Fruit fly (Drosophila melanogaster) whole organism, prepupa: ENCODE data around the gene hdm.

ENCODE experiments used
- Blimp-1 ChIP-seq: fragments of 200-800 bp; sonication (Bioruptor generic); optimal IDR thresholded peaks from 3 replicates; lab custom pipeline; 2017; ENCODE audit warnings: missing biosample characterization, missing genetic modification characterization, mild to moderate bottlenecking, moderate library complexity, missing genetic modification reagents
- CG11294 ChIP-seq: fragments of 200-800 bp; sonication (Bioruptor generic); IDR thresholded peaks from 2 replicates; pipeline ENCODE4 v1.3.6; 2022; ENCODE audit warnings: missing biosample characterization, missing genetic modification characterization
- CG15336 ChIP-seq: fragments of 200-800 bp; sonication (Bioruptor generic); IDR thresholded peaks from 2 replicates; pipeline ENCODE4 v1.3.6; 2022; ENCODE audit warnings: missing biosample characterization, missing genetic modification characterization
- CG3032 ChIP-seq: fragments of 200-800 bp; optimal IDR thresholded peaks from 2 replicates; lab custom pipeline; 2019; ENCODE audit warnings: missing biosample characterization, mild to moderate bottlenecking, missing genetic modification characterization, moderate library complexity
- CG32006 ChIP-seq: fragments of 200-800 bp; sonication (Bioruptor generic); optimal IDR thresholded peaks from 3 replicates; lab custom pipeline; 2017; ENCODE audit warnings: missing biosample characterization, mild to moderate bottlenecking, missing genetic modification characterization
- CG34406 ChIP-seq: fragments of 200-800 bp; sonication (Bioruptor generic); optimal IDR thresholded peaks from 3 replicates; lab custom pipeline; 2016; ENCODE audit warnings: missing biosample characterization, missing genetic modification characterization
- CG4318 ChIP-seq: fragments of 200-800 bp; sonication (Bioruptor generic); optimal IDR thresholded peaks from 3 replicates; lab custom pipeline; 2017; ENCODE audit warnings: missing biosample characterization, mild to moderate bottlenecking, missing genetic modification characterization
- CG6163 ChIP-seq: fragments of 200-800 bp; sonication (Bioruptor generic); IDR thresholded peaks from 3 replicates; pipeline ENCODE4 v1.3.6; 2022; ENCODE audit warnings: missing biosample characterization, missing genetic modification characterization
- CG7368 ChIP-seq: fragments of 200-800 bp; sonication (Bioruptor generic); optimal IDR thresholded peaks from 3 replicates; lab custom pipeline; 2016; ENCODE audit warnings: missing biosample characterization, missing genetic modification characterization
- CG8119 ChIP-seq: fragments of 200-800 bp; sonication (Bioruptor generic); IDR thresholded peaks from 3 replicates; pipeline ENCODE4 v1.3.6; 2022; ENCODE audit warnings: missing biosample characterization, missing genetic modification characterization
- CG8632 ChIP-seq: fragments of 200-800 bp; sonication (Bioruptor generic); optimal IDR thresholded peaks from 3 replicates; lab custom pipeline; 2016; ENCODE audit warnings: missing biosample characterization, missing genetic modification characterization
- CG9139 ChIP-seq: fragments of 200-800 bp; sonication (Bioruptor generic); optimal IDR thresholded peaks from 3 replicates; lab custom pipeline; 2017; ENCODE audit warnings: missing biosample characterization, mild to moderate bottlenecking, missing genetic modification characterization
- Eip75B ChIP-seq: fragments of 200-800 bp; sonication (Bioruptor generic); optimal IDR thresholded peaks from 3 replicates; lab custom pipeline; 2016; ENCODE audit warnings: missing biosample characterization, missing genetic modification characterization
- Eip78C ChIP-seq: fragments of 200-800 bp; sonication (Bioruptor generic); peaks from one replicate; lab custom pipeline; 2016; ENCODE audit warnings: missing biosample characterization, missing genetic modification characterization
- Eip93F ChIP-seq: fragments of 200-800 bp; sonication (Bioruptor generic); optimal IDR thresholded peaks from 2 replicates; lab custom pipeline; 2016; ENCODE audit warnings: missing biosample characterization, mild to moderate bottlenecking, missing genetic modification characterization
- Ets21C ChIP-seq: fragments of 200-800 bp; sonication (Bioruptor generic); optimal IDR thresholded peaks from 3 replicates; lab custom pipeline; 2016; ENCODE audit warnings: missing biosample characterization, missing genetic modification characterization
- Gug ChIP-seq: fragments of 200-800 bp; sonication (Bioruptor generic); IDR thresholded peaks from 2 replicates; pipeline ENCODE4 v1.3.6; 2022; ENCODE audit warnings: missing biosample characterization, missing genetic modification characterization
- Hr38 ChIP-seq: sonication (Bioruptor generic); optimal IDR thresholded peaks from 2 replicates; lab custom pipeline; 2016; ENCODE audit warnings: missing biosample characterization, missing genetic modification characterization
- Lpt ChIP-seq: fragments of 200-800 bp; sonication (Bioruptor generic); optimal IDR thresholded peaks from 3 replicates; lab custom pipeline; 2016; ENCODE audit warnings: missing biosample characterization, missing genetic modification characterization
- Met ChIP-seq: fragments of 200-800 bp; sonication (Bioruptor generic); optimal IDR thresholded peaks from 3 replicates; lab custom pipeline; 2016; ENCODE audit warnings: missing biosample characterization, missing genetic modification characterization
- OdsH ChIP-seq: fragments of 200-800 bp; sonication (Bioruptor generic); optimal IDR thresholded peaks from 3 replicates; lab custom pipeline; 2016; ENCODE audit warnings: missing biosample characterization, missing genetic modification characterization
- Smox ChIP-seq: fragments of 200-800 bp; sonication (Bioruptor generic); optimal IDR thresholded peaks from 3 replicates; lab custom pipeline; 2016; ENCODE audit warnings: missing biosample characterization, missing genetic modification characterization
- Sox102F ChIP-seq: fragments of 200-800 bp; sonication (Bioruptor generic); optimal IDR thresholded peaks from 2 replicates; lab custom pipeline; 2016; ENCODE audit warnings: missing biosample characterization, mild to moderate bottlenecking, missing genetic modification characterization
- Sox14 ChIP-seq: fragments of 200-800 bp; sonication (Bioruptor generic); optimal IDR thresholded peaks from 3 replicates; lab custom pipeline; 2016; ENCODE audit warnings: missing biosample characterization, missing genetic modification characterization
- Sox15 ChIP-seq: fragments of 200-800 bp; sonication (Bioruptor generic); optimal IDR thresholded peaks from 3 replicates; lab custom pipeline; 2016; ENCODE audit warnings: missing biosample characterization, missing genetic modification characterization
- achi ChIP-seq: fragments of 200-800 bp; sonication (Bioruptor generic); optimal IDR thresholded peaks from 3 replicates; lab custom pipeline; 2016; ENCODE audit warnings: missing biosample characterization, missing genetic modification characterization
- acj6 ChIP-seq: fragments of 200-800 bp; sonication (Bioruptor generic); optimal IDR thresholded peaks from 3 replicates; lab custom pipeline; 2016; ENCODE audit warnings: missing biosample characterization, missing genetic modification characterization
- dsx ChIP-seq: fragments of 200-800 bp; optimal IDR thresholded peaks from 3 replicates; lab custom pipeline; 2019; ENCODE audit warnings: missing biosample characterization, mild to moderate bottlenecking, missing genetic modification characterization, moderate library complexity; ENCODE audit not compliant: poor library complexity, severe bottlenecking
- eg ChIP-seq: fragments of 200-800 bp; sonication (Bioruptor generic); IDR thresholded peaks from 3 replicates; pipeline ENCODE4 v1.3.6; 2022; ENCODE audit warnings: missing biosample characterization, missing genetic modification characterization
- esn ChIP-seq: fragments of 200-800 bp; sonication (Bioruptor generic); optimal IDR thresholded peaks from 2 replicates; lab custom pipeline; 2016; ENCODE audit warnings: missing biosample characterization, mild to moderate bottlenecking, missing genetic modification characterization, moderate library complexity
- fd59A ChIP-seq: fragments of 200-800 bp; sonication (Bioruptor generic); optimal IDR thresholded peaks from 2 replicates; lab custom pipeline; 2017; ENCODE audit warnings: missing biosample characterization, mild to moderate bottlenecking, missing genetic modification characterization, missing genetic modification reagents
- fkh ChIP-seq: fragments of 200-800 bp; sonication (Bioruptor generic); optimal IDR thresholded peaks from 3 replicates; lab custom pipeline; 2017; ENCODE audit warnings: missing biosample characterization, mild to moderate bottlenecking, missing genetic modification characterization, moderate library complexity
- lz ChIP-seq: fragments of 200-800 bp; sonication (Bioruptor generic); optimal IDR thresholded peaks from 3 replicates; lab custom pipeline; 2016; ENCODE audit warnings: missing biosample characterization, missing genetic modification characterization
- net ChIP-seq: fragments of 200-800 bp; sonication (Bioruptor generic); optimal IDR thresholded peaks from 3 replicates; lab custom pipeline; 2016; ENCODE audit warnings: missing biosample characterization, missing genetic modification characterization
- salr ChIP-seq, 2 experiments: fragments of 200-800 bp; sonication (Bioruptor generic); optimal IDR thresholded peaks; 3 replicates each; lab custom pipeline; 2016 to 2018; ENCODE audit warnings: missing biosample characterization in 2 of 2, missing genetic modification characterization in 2 of 2, mild to moderate bottlenecking in 1 of 2
- spab ChIP-seq: fragments of 200-800 bp; sonication (Bioruptor generic); optimal IDR thresholded peaks from 2 replicates; lab custom pipeline; 2017; ENCODE audit warnings: missing biosample characterization, mild to moderate bottlenecking, missing genetic modification characterization, missing genetic modification reagents
- ss ChIP-seq, 2 experiments: fragments of 200-800 bp; sonication (Bioruptor generic); optimal IDR thresholded peaks; 2 replicates in 1 of 2; 3 replicates in 1 of 2; lab custom pipeline; 2017 to 2018; ENCODE audit warnings: mild to moderate bottlenecking in 2 of 2, missing biosample characterization in 2 of 2, missing genetic modification characterization in 2 of 2, moderate library complexity in 1 of 2
- svp ChIP-seq: fragments of 200-800 bp; sonication (Bioruptor generic); peaks from one replicate; lab custom pipeline; 2016; ENCODE audit warnings: missing biosample characterization, missing genetic modification characterization
- topi ChIP-seq: fragments of 200-800 bp; sonication (Bioruptor generic); optimal IDR thresholded peaks from 3 replicates; lab custom pipeline; 2016; ENCODE audit warnings: missing biosample characterization, missing genetic modification characterization
- vri ChIP-seq: fragments of 200-800 bp; sonication (Bioruptor generic); optimal IDR thresholded peaks from 3 replicates; lab custom pipeline; 2016; ENCODE audit warnings: missing biosample characterization, mild to moderate bottlenecking, missing genetic modification characterization

hdm gene

dm6 chrX:7911983-7912630, 7.8 kb downstream of the hdm start, which contains the start of gene snz:
Gene snz, plus strand, starts transcription at chrX:7912089.
- TF ChIP-seq OdsH (GFP tag; lab: Kevin White, UChicago) (no peak), Eip93F (no peak), CG4318 (GFP tag; lab: Kevin White, UChicago) (no peak), esn (peak; percentile 10), vri (GFP tag; lab: Kevin White, UChicago) (peak; percentile 0), topi (GFP tag; lab: Kevin White, UChicago) (no peak), Blimp-1 (GFP tag; lab: Kevin White, UChicago) (no peak), Eip78C (GFP tag; lab: Kevin White, UChicago) (peak; percentile 30), achi (GFP tag; lab: Kevin White, UChicago) (peak; percentile 28), CG8632 (GFP tag; lab: Kevin White, UChicago) (no peak), ss (GFP tag; optimal IDR thresholded peaks at IDR 0.05; lab: Kevin White, UChicago) (peak in 1 of 2 experiments; percentile 17), Eip75B (GFP tag; lab: Kevin White, UChicago) (no peak), CG11294 (no peak), Met (GFP tag; lab: Kevin White, UChicago) (no peak), Lpt (GFP tag; lab: Kevin White, UChicago) (no peak), CG9139 (peak; percentile 20), salr (GFP tag; optimal IDR thresholded peaks at IDR 0.05; lab: Kevin White, UChicago) (no peak), svp (peak; percentile 61)

DNA sequence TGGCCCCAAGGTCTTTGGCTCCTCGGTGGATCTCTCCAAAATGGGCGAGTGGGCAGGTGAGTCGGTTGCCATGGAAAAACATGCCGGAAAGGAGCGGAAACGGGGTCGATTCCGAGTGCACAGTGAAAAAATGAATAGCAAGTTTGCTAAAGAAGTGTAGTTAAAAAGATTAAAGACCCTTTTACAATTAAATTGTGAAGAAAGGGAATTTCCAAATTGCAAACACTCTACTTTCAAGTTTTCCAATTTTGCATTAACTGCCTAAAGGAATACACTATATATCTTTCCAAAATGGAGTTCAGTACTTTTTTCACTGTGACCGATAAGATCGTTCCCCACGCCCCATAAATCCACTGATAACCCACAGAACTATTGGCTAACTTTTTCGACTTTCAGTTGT, 10.4 kb downstream of the hdm start:
- no peak for TF ChIP-seq Eip75B (GFP tag; lab: Kevin White, UChicago)
- TF ChIP-seq net (GFP tag; lab: Kevin White, UChicago), result no peak
- TF ChIP-seq Smox (GFP tag; lab: Kevin White, UChicago), result no peak
- peak; percentile 23 for TF ChIP-seq Eip78C (GFP tag; lab: Kevin White, UChicago)
- no peak for TF ChIP-seq spab (GFP tag; lab: Kevin White, UChicago)

DNA sequence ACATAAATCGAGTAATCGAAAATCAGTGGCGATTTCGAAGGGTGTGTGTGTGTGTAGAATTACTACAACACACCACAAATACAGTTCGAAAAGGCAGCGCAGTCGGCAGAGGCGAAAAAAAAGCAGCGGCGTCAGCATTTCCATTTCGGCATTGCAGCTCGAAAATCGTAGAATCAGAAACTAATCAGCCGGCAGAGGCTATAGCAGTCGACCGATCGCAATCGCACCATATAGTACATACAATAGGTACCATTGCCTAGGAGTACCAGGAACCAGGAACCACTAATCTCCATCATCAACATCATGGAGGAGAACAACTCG, 10.9 kb downstream of the hdm start:
- no peak for TF ChIP-seq lz
- TF ChIP-seq fd59A (GFP tag; lab: Kevin White, UChicago), result no peak
- no peak for TF ChIP-seq Blimp-1 (GFP tag; lab: Kevin White, UChicago)
- no peak for TF ChIP-seq spab (GFP tag; lab: Kevin White, UChicago)
- TF ChIP-seq Gug (GFP tag; lab: Robert Waterston, UW), result no peak
- peak; percentile 88 for TF ChIP-seq vri (GFP tag; lab: Kevin White, UChicago)

DNA sequence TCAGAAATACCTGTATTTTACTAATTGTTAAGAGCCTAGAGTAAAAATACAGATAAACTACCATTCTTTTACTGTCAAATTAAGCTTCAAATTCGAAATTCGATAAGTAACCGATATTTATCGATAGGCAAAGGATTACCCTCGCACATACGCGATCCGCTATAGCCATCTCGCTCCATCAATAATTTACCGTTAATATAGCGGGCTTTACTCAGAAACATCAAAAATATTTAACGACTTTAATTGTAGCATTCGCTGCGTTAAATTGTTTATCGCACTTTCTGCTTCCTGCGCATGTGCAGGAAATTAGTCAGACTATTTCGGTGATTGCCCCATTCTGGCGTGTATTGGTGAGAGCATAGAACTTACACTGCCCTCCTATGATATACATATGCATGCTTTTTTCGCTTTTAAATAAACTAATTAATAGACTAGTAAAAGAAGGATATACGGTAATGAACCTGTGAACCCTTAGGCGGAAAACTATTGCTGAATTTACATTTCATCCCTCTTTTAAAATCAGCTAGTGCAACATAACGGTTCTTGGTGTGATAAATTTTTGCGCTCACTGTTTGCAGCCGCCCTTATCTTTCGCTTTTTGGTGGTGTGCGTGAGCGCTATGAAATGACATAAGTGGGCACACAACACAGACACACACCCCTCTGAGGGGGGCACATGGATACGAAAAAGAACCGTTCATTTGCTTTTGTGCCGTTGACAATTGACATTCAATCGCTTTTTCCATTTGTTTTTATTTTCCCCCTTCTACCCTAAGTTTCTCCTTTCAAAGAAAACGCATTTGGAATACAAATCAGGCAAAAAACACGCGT, 11.5 kb downstream of the hdm start, which contains the start of the genes dpr14 and spidey:
Gene dpr14 (minus strand): TSS at position 48 of the 830 bp plus-strand sequence.
Gene spidey (plus strand): TSS at position 693 of the 830 bp plus-strand sequence.
- TF ChIP-seq Eip93F (peak; percentile 17), CG6163 (GFP tag; lab: Robert Waterston, UW) (peak; percentile 85), CG34406 (GFP tag; lab: Kevin White, UChicago) (peak; percentile 73), Hr38 (no peak), Sox15 (GFP tag; lab: Kevin White, UChicago) (peak; percentile 46), CG4318 (GFP tag; lab: Kevin White, UChicago) (peak; percentile 61), vri (GFP tag; lab: Kevin White, UChicago) (peak; percentile 99), CG9139 (peak; percentile 60), lz (peak; percentile 82), Ets21C (GFP tag; lab: Kevin White, UChicago) (peak; percentile 70), CG32006 (peak; percentile 84), salr (GFP tag; optimal IDR thresholded peaks at IDR 0.05; lab: Kevin White, UChicago) (peak; percentile 57 to 64), achi (GFP tag; lab: Kevin White, UChicago) (peak; percentile 75), ss (GFP tag; optimal IDR thresholded peaks at IDR 0.05; lab: Kevin White, UChicago) (peak; percentile 60 to 83), acj6 (peak; percentile 75), Eip75B (GFP tag; lab: Kevin White, UChicago) (peak; percentile 84), eg (GFP tag; lab: Robert Waterston, UW) (peak; percentile 88), spab (GFP tag; lab: Kevin White, UChicago) (peak; percentile 65), Met (GFP tag; lab: Kevin White, UChicago) (peak; percentile 88), CG3032 (tag; lab: Kevin White, UChicago) (peak; percentile 70), dsx (GFP tag; lab: Kevin White, UChicago) (peak; percentile 75), Blimp-1 (GFP tag; lab: Kevin White, UChicago) (peak; percentile 44), CG7368 (peak; percentile 66), CG15336 (GFP tag; lab: Robert Waterston, UW) (peak; percentile 85), topi (GFP tag; lab: Kevin White, UChicago) (peak; percentile 83), fd59A (GFP tag; lab: Kevin White, UChicago) (peak; percentile 65), fkh (GFP tag; lab: Kevin White, UChicago) (peak; percentile 66), CG8119 (peak; percentile 85), Sox102F (GFP tag; lab: Kevin White, UChicago) (peak; percentile 83), Sox14 (peak; percentile 84)
